Worm (Caenorhabditis elegans): ENCODE measurements around the gene ceh-60.

The ceh-60 gene

ce11 chrX:6530046-6530445, at the start of gene ceh-60:
Gene ceh-60 (minus strand): TSS chrX:6530146.
- TF ChIP-seq him-1 (tag; optimal IDR thresholded peaks at IDR 0.05) (no peak), W03F9.2 (tag; optimal IDR thresholded peaks at IDR 0.05) (no peak), dao-5 (tag; optimal IDR thresholded peaks at IDR 0.05) (no peak)

DNA sequence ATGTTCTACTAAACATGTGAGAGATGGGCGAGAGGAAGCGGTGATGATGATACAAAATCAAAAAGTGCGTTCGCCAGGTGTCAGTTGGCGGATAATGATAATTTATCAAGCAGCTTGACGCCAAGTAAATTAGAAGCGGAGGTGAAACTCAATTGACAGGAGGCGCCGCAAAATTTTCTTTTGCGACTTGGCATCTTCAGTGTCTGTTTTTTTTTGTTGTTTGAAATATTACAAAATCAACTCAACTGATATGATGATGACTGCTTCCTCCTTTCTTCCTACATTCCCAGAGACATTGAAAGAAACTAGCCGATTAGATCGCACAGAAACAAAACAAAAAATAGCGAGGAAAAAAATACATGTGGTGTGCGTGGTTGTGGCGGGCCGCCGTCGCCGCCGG, 46.0 kb upstream of the ceh-60 start:
- TF ChIP-seq him-1 (tag; optimal IDR thresholded peaks at IDR 0.05), result no peak
- no peak for TF ChIP-seq dao-5 (tag; optimal IDR thresholded peaks at IDR 0.05)
- no peak for TF ChIP-seq W03F9.2 (tag; optimal IDR thresholded peaks at IDR 0.05)

DNA sequence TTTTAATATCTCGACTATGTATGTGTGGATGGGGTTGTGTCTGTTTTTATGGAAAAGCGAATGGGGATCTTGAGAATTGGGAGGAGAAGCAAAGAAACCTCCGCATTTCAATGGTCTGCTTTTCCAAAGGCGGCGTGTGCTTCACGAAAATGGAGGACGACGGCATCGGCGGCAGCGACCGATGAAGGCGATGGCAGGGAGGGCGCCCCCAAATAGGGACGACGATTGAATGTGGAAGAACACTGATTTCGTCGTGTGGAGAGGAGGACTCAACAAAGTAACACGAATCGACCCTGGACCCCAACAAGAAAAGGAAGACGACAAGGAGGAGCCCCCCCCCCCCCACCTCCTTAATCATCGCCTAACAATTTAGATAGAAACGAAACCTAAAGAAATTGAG, 43.0 kb upstream of the ceh-60 start:
- TF ChIP-seq W03F9.2 (tag; optimal IDR thresholded peaks at IDR 0.05) (no peak), him-1 (tag; optimal IDR thresholded peaks at IDR 0.05) (no peak), dao-5 (tag; optimal IDR thresholded peaks at IDR 0.05) (no peak)

DNA sequence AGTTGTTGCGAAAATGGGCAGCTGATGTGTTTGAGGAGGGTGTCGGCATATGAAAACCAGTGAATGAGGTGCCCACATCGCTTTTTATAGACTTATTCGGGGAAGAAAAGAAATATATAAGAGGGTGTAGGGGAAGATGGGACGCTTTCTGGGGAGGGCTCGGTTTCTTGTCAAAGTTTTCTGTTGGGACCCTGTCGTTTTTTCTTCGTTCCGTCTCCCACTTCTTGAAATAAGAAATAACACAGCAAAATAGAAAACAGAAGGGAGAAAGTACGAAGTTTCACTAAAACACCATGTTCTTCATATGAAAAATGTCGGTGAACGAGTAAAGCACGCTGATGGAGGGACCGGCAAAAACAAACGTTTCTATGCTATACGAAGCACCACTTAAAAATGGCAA, 39.7 kb upstream of the ceh-60 start, which contains the start of gene dop-3:
dop-3 (minus strand) TSS at position 101 of the 400 bp plus-strand sequence.
- no peak for TF ChIP-seq W03F9.2 (tag; optimal IDR thresholded peaks at IDR 0.05)
- TF ChIP-seq dao-5 (tag; optimal IDR thresholded peaks at IDR 0.05), result no peak
- no peak for TF ChIP-seq him-1 (tag; optimal IDR thresholded peaks at IDR 0.05)

- TF ChIP-seq dao-5 (tag; optimal IDR thresholded peaks at IDR 0.05) (no peak), him-1 (tag; optimal IDR thresholded peaks at IDR 0.05) (no peak), W03F9.2 (tag; optimal IDR thresholded peaks at IDR 0.05) (no peak)
These were observed 32.5 kb upstream of the ceh-60 start, which contains the start of gene aaim-1 for ce11 chrX:6562378-6562856. Gene aaim-1 (minus strand): TSS chrX:6562428.

DNA sequence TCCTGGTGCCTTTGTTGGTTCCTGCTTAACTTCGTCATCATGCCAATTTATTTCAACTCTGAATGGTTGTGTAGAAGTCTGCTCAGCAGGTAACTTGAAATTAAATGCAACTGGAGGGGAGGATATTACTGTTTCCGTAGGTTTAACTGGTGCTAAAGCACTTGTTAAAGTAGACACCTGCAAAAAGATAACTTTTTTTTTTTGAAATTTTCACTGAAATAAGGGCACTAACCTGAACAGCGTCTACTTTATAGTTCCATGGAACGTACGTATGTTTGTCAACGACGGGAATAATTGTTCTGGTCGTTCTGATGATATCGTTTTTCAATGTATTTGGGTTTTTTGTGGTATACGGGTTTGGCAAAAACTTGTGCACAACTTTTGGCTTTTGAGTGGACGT, 30.5 kb upstream of the ceh-60 start:
- TF ChIP-seq W03F9.2 (tag; optimal IDR thresholded peaks at IDR 0.05) (no peak), dao-5 (tag; optimal IDR thresholded peaks at IDR 0.05) (no peak), him-1 (tag; optimal IDR thresholded peaks at IDR 0.05) (no peak)

DNA sequence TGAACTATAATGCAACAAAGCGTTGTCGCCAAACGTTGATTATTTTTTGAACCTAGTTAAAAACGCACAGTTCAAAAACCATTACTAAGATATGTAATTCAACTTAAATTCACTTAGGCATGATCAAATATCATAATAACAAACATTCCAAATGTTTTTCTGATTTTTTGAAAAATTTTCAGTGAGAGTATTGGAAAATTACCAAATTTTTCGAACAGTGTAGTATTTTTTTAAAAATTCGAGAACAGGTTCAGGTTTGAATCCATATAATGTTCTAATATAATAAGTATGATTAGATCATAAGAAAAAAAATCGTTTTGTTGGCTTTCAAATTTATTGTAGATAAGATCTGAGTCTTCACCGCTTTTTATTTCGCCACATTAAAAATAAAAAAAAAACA, 23.7 kb upstream of the ceh-60 start:
- TF ChIP-seq W03F9.2 (tag; optimal IDR thresholded peaks at IDR 0.05) (no peak), dao-5 (tag; optimal IDR thresholded peaks at IDR 0.05) (no peak), him-1 (tag; optimal IDR thresholded peaks at IDR 0.05) (no peak)

DNA sequence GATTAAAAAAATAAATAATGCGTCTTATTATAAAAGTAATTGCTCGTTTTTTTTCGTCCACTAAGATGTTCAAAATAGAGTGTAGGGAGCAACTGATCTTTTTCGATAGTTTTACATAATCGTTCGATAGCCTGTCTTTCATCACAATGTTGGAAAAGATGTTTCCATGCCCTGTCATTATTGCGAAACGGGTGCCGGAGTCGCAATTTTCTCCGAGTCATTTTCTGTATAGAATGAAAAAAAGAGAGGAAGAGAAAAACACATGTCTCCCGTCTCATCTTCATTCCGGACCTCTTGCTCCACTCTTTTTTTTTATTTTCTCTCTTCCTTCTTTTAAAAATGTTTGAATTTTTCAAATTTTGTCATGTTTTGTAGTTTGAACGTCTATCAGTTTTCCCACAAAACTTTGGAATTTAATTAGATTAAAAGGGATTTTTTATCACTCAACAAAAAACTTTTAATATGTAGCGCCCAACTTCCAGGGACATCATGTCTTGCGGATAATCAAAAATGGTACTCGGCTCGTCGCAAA, 22.9 kb upstream of the ceh-60 start, which contains the start of gene svh-2:
svh-2 (plus strand) TSS at position 482 of the 532 bp plus-strand sequence.
- TF ChIP-seq dao-5 (tag; optimal IDR thresholded peaks at IDR 0.05) (no peak), him-1 (tag; optimal IDR thresholded peaks at IDR 0.05) (no peak), W03F9.2 (tag; optimal IDR thresholded peaks at IDR 0.05) (no peak)

- TF ChIP-seq dao-5 (tag; optimal IDR thresholded peaks at IDR 0.05), result no peak
- TF ChIP-seq W03F9.2 (tag; optimal IDR thresholded peaks at IDR 0.05), result no peak
- TF ChIP-seq him-1 (tag; optimal IDR thresholded peaks at IDR 0.05), result no peak
These were observed 21.7 kb upstream of the ceh-60 start for ce11 chrX:6551679-6552078.

DNA sequence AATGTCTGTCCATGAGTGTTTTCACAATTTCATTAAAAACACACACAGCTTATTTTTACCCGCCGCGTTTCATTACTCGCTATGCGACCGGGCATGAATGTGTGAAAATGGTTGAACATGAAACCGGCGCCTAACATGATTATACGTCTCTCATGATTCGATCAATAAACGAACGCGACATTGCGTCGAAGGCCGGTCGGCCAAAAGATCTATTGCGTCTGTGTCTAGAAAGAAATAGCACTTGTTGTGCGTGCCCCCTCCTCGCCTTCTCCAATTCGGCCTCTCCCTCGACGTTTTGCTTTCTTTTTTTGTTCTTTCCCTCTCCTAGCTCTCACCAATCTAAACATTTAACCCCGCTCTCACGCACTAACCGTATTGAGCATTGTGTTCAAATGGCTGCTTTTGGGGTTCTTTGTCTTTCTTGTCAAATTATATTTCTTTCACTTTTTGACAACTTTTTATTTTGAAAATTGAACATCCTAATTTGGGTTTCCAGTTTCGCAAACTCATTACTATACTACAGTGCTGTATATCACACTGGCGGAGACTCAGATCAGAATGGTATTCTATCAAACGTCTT, 21.2 kb upstream of the ceh-60 start:
- TF ChIP-seq W03F9.2 (tag; optimal IDR thresholded peaks at IDR 0.05) (no peak), dao-5 (tag; optimal IDR thresholded peaks at IDR 0.05) (no peak), him-1 (tag; optimal IDR thresholded peaks at IDR 0.05) (no peak)

- TF ChIP-seq him-1 (tag; optimal IDR thresholded peaks at IDR 0.05) (no peak), dao-5 (tag; optimal IDR thresholded peaks at IDR 0.05) (no peak), W03F9.2 (tag; optimal IDR thresholded peaks at IDR 0.05) (no peak)
These were observed 13.7 kb upstream of the ceh-60 start for ce11 chrX:6543665-6544064.

- TF ChIP-seq W03F9.2 (tag; optimal IDR thresholded peaks at IDR 0.05), result no peak
- TF ChIP-seq him-1 (tag; optimal IDR thresholded peaks at IDR 0.05), result no peak
- no peak for TF ChIP-seq dao-5 (tag; optimal IDR thresholded peaks at IDR 0.05)
These were observed 12.7 kb upstream of the ceh-60 start, which contains the start of gene T14E8.2 for ce11 chrX:6542692-6543091. Gene T14E8.2 (plus strand): TSS chrX:6542992.

DNA sequence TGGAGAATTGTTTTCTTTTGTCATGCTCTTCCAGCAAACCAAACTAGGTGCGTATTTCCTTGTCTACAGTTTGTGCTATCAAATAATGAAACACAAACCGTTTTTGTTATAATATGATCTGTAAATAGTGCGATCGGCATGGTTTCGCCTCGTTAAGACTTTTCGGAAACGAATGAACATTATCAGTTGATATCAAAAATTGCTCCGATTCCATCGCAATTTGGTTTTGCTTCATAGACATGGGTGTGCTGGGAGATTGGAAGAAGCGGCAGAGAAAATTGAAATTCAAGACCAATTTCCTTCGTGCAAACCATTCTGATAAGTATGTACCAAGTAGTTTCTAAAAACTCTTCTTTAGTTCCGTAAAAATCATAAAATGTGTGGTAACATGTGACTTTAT, 8.1 kb upstream of the ceh-60 start:
- TF ChIP-seq dao-5 (tag; optimal IDR thresholded peaks at IDR 0.05), result no peak
- no peak for TF ChIP-seq W03F9.2 (tag; optimal IDR thresholded peaks at IDR 0.05)
- TF ChIP-seq him-1 (tag; optimal IDR thresholded peaks at IDR 0.05), result no peak

ce11 chrX:6536701-6537279, 6.8 kb upstream of the ceh-60 start, which contains the start of gene ilys-5:
Gene ilys-5 (minus strand): TSS chrX:6536840.
- TF ChIP-seq dao-5 (tag; optimal IDR thresholded peaks at IDR 0.05), result no peak
- no peak for TF ChIP-seq W03F9.2 (tag; optimal IDR thresholded peaks at IDR 0.05)
- TF ChIP-seq him-1 (tag; optimal IDR thresholded peaks at IDR 0.05), result no peak
